Fruit fly (Drosophila melanogaster): ENCODE measurements around the gene CG3309.

Gene CG3309

dm6 chrX:5357035-5357434 is 27.9 kb upstream of the CG3309 start:
- TF ChIP-seq CrebA (GFP tag; optimal IDR thresholded peaks at IDR 0.05; ENCODE audit: borderline replicate concordance) (no peak), sv (GFP tag; optimal IDR thresholded peaks at IDR 0.05) (no peak), foxo (GFP tag; optimal IDR thresholded peaks at IDR 0.05) (no peak), pan (optimal IDR thresholded peaks at IDR 0.05) (no peak), Dif (GFP tag; optimal IDR thresholded peaks at IDR 0.05; ENCODE audit: partially characterized antibody) (no peak)

- TF ChIP-seq ey (GFP tag; optimal IDR thresholded peaks at IDR 0.05) (no peak), woc (GFP tag; optimal IDR thresholded peaks at IDR 0.05) (no peak), Mio (GFP tag; optimal IDR thresholded peaks at IDR 0.05) (no peak), N (GFP tag; optimal IDR thresholded peaks at IDR 0.05) (no peak), Dfd (GFP tag; optimal IDR thresholded peaks at IDR 0.05) (peak; percentile 56)
These were observed 20.9 kb upstream of the CG3309 start for dm6 chrX:5349899-5350575.

- no peak for TF ChIP-seq dsf (GFP tag; optimal IDR thresholded peaks at IDR 0.05; ENCODE audit: borderline replicate concordance)
- peak; percentile 8 for TF ChIP-seq Dif (GFP tag; optimal IDR thresholded peaks at IDR 0.05; ENCODE audit: partially characterized antibody)
- TF ChIP-seq rgr (GFP tag; optimal IDR thresholded peaks at IDR 0.05), result no peak
These were observed 10.8 kb upstream of the CG3309 start, which contains the start of gene SK for dm6 chrX:5339970-5340369. Gene SK, plus strand, starts transcription at chrX:5340236.

DNA sequence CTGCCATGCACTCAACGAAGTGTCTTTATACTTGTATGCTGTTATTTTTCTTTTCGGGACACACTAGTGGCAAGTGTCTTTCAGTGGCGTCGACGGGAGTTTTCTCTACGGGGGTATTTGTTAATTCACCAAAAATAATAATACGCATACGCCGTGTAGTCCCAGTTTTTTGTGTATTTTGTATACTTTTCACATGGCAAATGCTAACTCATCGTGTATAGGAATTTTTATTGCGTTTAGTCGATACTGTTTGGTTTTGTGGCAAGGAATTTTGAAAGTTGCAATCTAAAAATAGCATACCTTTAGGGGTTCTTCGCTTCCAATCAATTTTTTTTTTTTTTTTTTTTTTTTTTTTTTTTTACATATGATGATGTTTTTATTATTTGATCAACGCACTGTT is 9.3 kb upstream of the CG3309 start:
- TF ChIP-seq Abd-B (GFP tag; optimal IDR thresholded peaks at IDR 0.05) (no peak), Hr78 (GFP tag; optimal IDR thresholded peaks at IDR 0.05) (no peak), rgr (GFP tag; optimal IDR thresholded peaks at IDR 0.05) (no peak), lola (GFP tag; optimal IDR thresholded peaks at IDR 0.05) (no peak), Dif (GFP tag; optimal IDR thresholded peaks at IDR 0.05; ENCODE audit: partially characterized antibody) (no peak), dl (GFP tag; optimal IDR thresholded peaks at IDR 0.05; ENCODE audit: insufficient read depth in 1 of 2, partially characterized antibody in 2 of 2) (no peak), N (GFP tag; optimal IDR thresholded peaks at IDR 0.05) (no peak), Rel (GFP tag; optimal IDR thresholded peaks at IDR 0.05) (no peak), Rel (tag; optimal IDR thresholded peaks at IDR 0.05) (no peak), woc (GFP tag; optimal IDR thresholded peaks at IDR 0.05) (no peak), Myc (optimal IDR thresholded peaks at IDR 0.05) (no peak), br (GFP tag; optimal IDR thresholded peaks at IDR 0.05) (no peak), Hnf4 (GFP tag; optimal IDR thresholded peaks at IDR 0.05) (no peak), psq (GFP tag; optimal IDR thresholded peaks at IDR 0.05) (no peak), ey (GFP tag; optimal IDR thresholded peaks at IDR 0.05) (no peak), Hr83 (GFP tag; optimal IDR thresholded peaks at IDR 0.05; ENCODE audit: poor library complexity, severe bottlenecking) (no peak), sage (GFP tag; optimal IDR thresholded peaks at IDR 0.05) (no peak)

dm6 chrX:5337316-5337715 is 8.2 kb upstream of the CG3309 start:
- no peak for TF ChIP-seq brk (GFP tag; optimal IDR thresholded peaks at IDR 0.05)
- no peak for TF ChIP-seq N (GFP tag; optimal IDR thresholded peaks at IDR 0.05)
- TF ChIP-seq psq (GFP tag; optimal IDR thresholded peaks at IDR 0.05), result no peak
- TF ChIP-seq CG9705 (GFP tag; optimal IDR thresholded peaks at IDR 0.05), result no peak
- no peak for TF ChIP-seq woc (GFP tag; optimal IDR thresholded peaks at IDR 0.05)
- TF ChIP-seq tai (GFP tag; optimal IDR thresholded peaks at IDR 0.05), result no peak
- TF ChIP-seq GATAd (GFP tag; optimal IDR thresholded peaks at IDR 0.05), result no peak
- no peak for TF ChIP-seq h (GFP tag; optimal IDR thresholded peaks at IDR 0.05)
- TF ChIP-seq foxo (GFP tag; optimal IDR thresholded peaks at IDR 0.05), result no peak
- no peak for TF ChIP-seq Hr78 (GFP tag; optimal IDR thresholded peaks at IDR 0.05)
- no peak for TF ChIP-seq Abd-B (GFP tag; optimal IDR thresholded peaks at IDR 0.05)
- TF ChIP-seq CrebA (GFP tag; optimal IDR thresholded peaks at IDR 0.05; ENCODE audit: borderline replicate concordance), result no peak
- no peak for TF ChIP-seq Vsx2 (GFP tag; optimal IDR thresholded peaks at IDR 0.05; ENCODE audit: partially characterized antibody)
- no peak for TF ChIP-seq Hr83 (GFP tag; optimal IDR thresholded peaks at IDR 0.05; ENCODE audit: poor library complexity, severe bottlenecking)
- no peak for TF ChIP-seq lola (GFP tag; optimal IDR thresholded peaks at IDR 0.05)

DNA sequence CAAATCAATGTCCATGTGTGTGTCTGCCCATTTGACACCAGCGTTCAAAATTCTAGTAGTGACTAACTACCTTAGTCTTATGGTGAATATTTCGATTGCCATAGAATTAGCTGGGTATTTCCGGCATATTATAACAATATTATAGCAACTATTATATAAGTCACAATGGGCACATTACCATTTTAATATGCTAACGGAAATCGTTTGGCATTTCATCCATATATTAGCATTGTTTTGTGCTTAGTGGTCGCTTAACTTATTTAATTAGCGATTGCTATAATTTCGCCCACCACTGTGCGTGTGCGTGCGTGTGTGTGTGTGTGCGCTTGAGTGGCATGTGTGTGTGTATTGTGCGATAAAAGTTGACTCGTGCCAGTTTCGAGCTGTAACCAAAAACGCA is 7.6 kb upstream of the CG3309 start:
- TF ChIP-seq Mio (GFP tag; optimal IDR thresholded peaks at IDR 0.05) (no peak), Dfd (GFP tag; optimal IDR thresholded peaks at IDR 0.05) (peak; percentile 92), dmrt93B (GFP tag; optimal IDR thresholded peaks at IDR 0.05) (peak; percentile 83), rgr (GFP tag; optimal IDR thresholded peaks at IDR 0.05) (peak; percentile 33), h (GFP tag; optimal IDR thresholded peaks at IDR 0.05) (peak; percentile 61), CG9705 (GFP tag; optimal IDR thresholded peaks at IDR 0.05) (peak; percentile 80), HLH106 (tag; optimal IDR thresholded peaks at IDR 0.05) (peak; percentile 76), Hr83 (GFP tag; optimal IDR thresholded peaks at IDR 0.05; ENCODE audit: poor library complexity, severe bottlenecking) (no peak), OdsH (GFP tag; optimal IDR thresholded peaks at IDR 0.05) (peak; percentile 26), Vsx2 (GFP tag; optimal IDR thresholded peaks at IDR 0.05; ENCODE audit: partially characterized antibody) (no peak), usp (GFP tag; optimal IDR thresholded peaks at IDR 0.05) (no peak), Sp1 (GFP tag; optimal IDR thresholded peaks at IDR 0.05) (peak; percentile 76), br (GFP tag; optimal IDR thresholded peaks at IDR 0.05) (peak; percentile 64), psq (GFP tag; optimal IDR thresholded peaks at IDR 0.05) (peak; percentile 33)
